Fruit fly (Drosophila melanogaster): ENCODE data around the gene Syt4.

DNA sequence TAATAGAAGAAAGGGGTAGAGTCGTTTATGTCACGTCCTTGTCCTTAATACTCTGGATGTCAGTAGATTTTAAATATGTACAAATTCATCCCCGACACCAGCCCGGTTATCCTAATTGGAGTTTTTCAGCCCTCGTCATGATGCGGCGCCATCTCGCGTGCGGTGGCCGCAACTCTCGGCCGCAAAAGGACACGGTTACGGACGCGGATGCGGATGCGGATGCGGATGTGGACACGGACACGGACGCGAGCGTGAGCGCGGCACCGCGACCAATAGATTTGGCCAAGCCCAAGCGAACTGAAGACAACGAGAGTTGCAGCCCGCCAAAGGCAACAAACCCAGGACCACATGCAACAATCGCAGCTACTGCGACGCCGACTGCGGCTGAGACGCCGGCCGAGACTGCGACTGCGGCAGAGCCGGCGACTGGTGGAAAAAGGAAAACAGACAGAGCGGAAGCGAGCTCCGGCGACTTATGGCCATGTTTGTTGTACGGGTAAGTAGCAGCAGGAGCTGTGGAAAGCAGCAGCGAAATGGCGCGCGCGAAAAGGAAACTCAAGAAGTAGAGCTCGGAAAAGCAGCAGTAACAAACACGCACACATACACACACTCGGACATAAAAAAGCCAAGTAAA, 38.7 kb downstream of the Syt4 start, which contains the start of gene CG42544:
- TF ChIP-seq Smox (GFP tag; optimal IDR thresholded peaks at IDR 0.05) = no peak
- no peak for TF ChIP-seq CG6854 (GFP tag; optimal IDR thresholded peaks at IDR 0.05)
- TF ChIP-seq CG7368 (GFP tag; optimal IDR thresholded peaks at IDR 0.05) = no peak
- TF ChIP-seq CG10669 (GFP tag; optimal IDR thresholded peaks at IDR 0.05) = no peak
- TF ChIP-seq CG15336 (GFP tag; IDR thresholded peaks at IDR 0.05) = no peak
- no peak for TF ChIP-seq Eip93F (GFP tag; optimal IDR thresholded peaks at IDR 0.05)
- TF ChIP-seq Eip75B (GFP tag; optimal IDR thresholded peaks at IDR 0.05) = no peak
- TF ChIP-seq CG1621 (tag; optimal IDR thresholded peaks at IDR 0.05) = no peak

All from whole organism, prepupa.